Worm (Caenorhabditis elegans) whole organism, L4 larva: ENCODE results near the gene prp-6.
A peak's percentile ranks its signal among the peaks of the same experiment; 100 is the strongest.
"Not testable (repeated sequence)": the region's sequence is repeated elsewhere in the genome, so short reads cannot be mapped to it uniquely, and the experiment has no call there.

Experiments
- F49E8.2 ChIP-seq: sonication (generic microtip); optimal IDR thresholded peaks from 2 replicates; lab custom pipeline; 2016; ENCODE audit warnings: missing compliant biosample characterization, mild to moderate bottlenecking, missing genetic modification characterization, borderline replicate concordance
- aha-1 ChIP-seq: fragments of 150-350 bp; peaks from one replicate; lab custom pipeline; 2014; ENCODE audit warnings: missing biosample characterization, missing genetic modification characterization
- aly-2 ChIP-seq: sonication (generic microtip); optimal IDR thresholded peaks from 2 replicates; lab custom pipeline; 2018; ENCODE audit warnings: missing biosample characterization, missing genetic modification characterization
- ama-1 ChIP-seq: fragments of 150-350 bp; optimal IDR thresholded peaks from 2 replicates; lab custom pipeline; 2014; ENCODE audit warnings: inconsistent platforms, mixed read lengths
- arid-1 ChIP-seq: fragments of 200-800 bp; sonication (Bioruptor generic); conservative IDR thresholded peaks from 2 replicates; pipeline ENCODE4 v1.3.6; 2022; ENCODE audit warnings: missing genetic modification reagents, missing genetic modification characterization, missing compliant biosample characterization
- ceh-44 ChIP-seq: fragments of 200-800 bp; sonication (Bioruptor generic); IDR thresholded peaks from 2 replicates; pipeline ENCODE4 v1.3.6; 2022; ENCODE audit warnings: missing genetic modification reagents, missing genetic modification characterization, missing compliant biosample characterization
- dmd-8 ChIP-seq: fragments of 200-800 bp; sonication (Bioruptor generic); IDR thresholded peaks from 2 replicates; pipeline ENCODE4 v1.3.6; 2022; ENCODE audit warnings: missing genetic modification characterization, missing compliant biosample characterization
- dpl-1 ChIP-seq: fragments of 150-350 bp; optimal IDR thresholded peaks from 2 replicates; lab custom pipeline; 2014; ENCODE audit warnings: missing biosample characterization, missing genetic modification reagents, missing genetic modification characterization
- duxl-1 ChIP-seq: sonication (generic microtip); optimal IDR thresholded peaks from 2 replicates; lab custom pipeline; 2016; ENCODE audit warnings: mild to moderate bottlenecking, missing genetic modification characterization, moderate library complexity, missing compliant biosample characterization; ENCODE audit not compliant: poor library complexity
- egl-27 ChIP-seq: sonication (generic microtip); optimal IDR thresholded peaks from 3 replicates; lab custom pipeline; 2017; ENCODE audit warnings: missing biosample characterization, missing genetic modification reagents, missing genetic modification characterization
- egl-43 ChIP-seq: fragments of 200-800 bp; sonication (Bioruptor generic); IDR thresholded peaks from 2 replicates; pipeline ENCODE4 v1.3.6; 2022; ENCODE audit warnings: missing genetic modification reagents, missing genetic modification characterization, missing compliant biosample characterization
- hlh-11 ChIP-seq: fragments of 200-800 bp; sonication (Bioruptor generic); optimal IDR thresholded peaks from 2 replicates; lab custom pipeline; 2018; ENCODE audit warnings: mild to moderate bottlenecking, missing genetic modification characterization, missing compliant biosample characterization
- hlh-30 ChIP-seq: sonication (generic microtip); optimal IDR thresholded peaks from 2 replicates; lab custom pipeline; 2017; ENCODE audit warnings: antibody characterized with exemption, mild to moderate bottlenecking, missing genetic modification characterization, missing compliant biosample characterization; ENCODE audit not compliant: insufficient read depth
- hmg-1.1 ChIP-seq: fragments of 200-800 bp; sonication (Bioruptor generic); IDR thresholded peaks from 2 replicates; pipeline ENCODE4 v1.3.6; 2022; ENCODE audit warnings: missing genetic modification reagents, missing genetic modification characterization, missing compliant biosample characterization
- jun-1 ChIP-seq: fragments of 150-350 bp; optimal IDR thresholded peaks from 2 replicates; lab custom pipeline; 2014; ENCODE audit warnings: missing biosample characterization, missing genetic modification reagents, missing genetic modification characterization
- lim-7 ChIP-seq: fragments of 200-800 bp; sonication (Bioruptor generic); IDR thresholded peaks from 2 replicates; pipeline ENCODE4 v1.3.6; 2022; ENCODE audit warnings: missing genetic modification characterization, missing compliant biosample characterization
- lin-1 ChIP-seq: fragments of 200-800 bp; sonication (Bioruptor generic); IDR thresholded peaks from 2 replicates; pipeline ENCODE4 v1.3.6; 2022; ENCODE audit warnings: missing genetic modification reagents, missing genetic modification characterization, missing compliant biosample characterization
- lin-15B ChIP-seq: fragments of 150-350 bp; sonication (generic microtip); optimal IDR thresholded peaks from 3 replicates; lab custom pipeline; 2014; ENCODE audit warnings: missing biosample characterization, missing genetic modification characterization
- lsy-2 ChIP-seq, 2 experiments: fragments of 150-350 bp in 1 of 2; sonication (generic microtip) in 1 of 2; optimal IDR thresholded peaks; 2 replicates each; lab custom pipeline; 2014 to 2017; ENCODE audit warnings: missing biosample characterization in 2 of 2, missing genetic modification characterization in 2 of 2
- mep-1 ChIP-seq: fragments of 150-350 bp; sonication (generic microtip); optimal IDR thresholded peaks from 3 replicates; lab custom pipeline; 2014; ENCODE audit warnings: missing biosample characterization, missing genetic modification characterization
- mxl-2 ChIP-seq: fragments of 200-800 bp; sonication (Bioruptor generic); conservative IDR thresholded peaks from 2 replicates; pipeline ENCODE4 v1.3.6; 2022; ENCODE audit warnings: missing genetic modification reagents, missing genetic modification characterization, missing compliant biosample characterization
- mxl-3 ChIP-seq: fragments of 200-800 bp; sonication (Bioruptor generic); optimal IDR thresholded peaks from 2 replicates; lab custom pipeline; 2018; ENCODE audit warnings: mild to moderate bottlenecking, missing genetic modification characterization, missing compliant biosample characterization
- nhr-102 ChIP-seq: sonication (generic microtip); optimal IDR thresholded peaks from 2 replicates; lab custom pipeline; 2016; ENCODE audit warnings: mild to moderate bottlenecking, missing genetic modification characterization, moderate library complexity, missing compliant biosample characterization
- nhr-11 ChIP-seq: fragments of 150-350 bp; optimal IDR thresholded peaks from 2 replicates; lab custom pipeline; 2014; ENCODE audit warnings: missing biosample characterization, missing genetic modification characterization
- nhr-111 ChIP-seq: fragments of 200-800 bp; sonication (Bioruptor generic); optimal IDR thresholded peaks from 2 replicates; lab custom pipeline; 2018; ENCODE audit warnings: mild to moderate bottlenecking, missing genetic modification characterization, missing compliant biosample characterization
- nhr-25 ChIP-seq: sonication (generic microtip); optimal IDR thresholded peaks from 2 replicates; lab custom pipeline; 2017; ENCODE audit warnings: missing genetic modification characterization, mild to moderate bottlenecking, missing compliant biosample characterization, antibody characterized with exemption, moderate library complexity, borderline replicate concordance; ENCODE audit not compliant: insufficient read depth
- nhr-48 ChIP-seq: sonication (generic microtip); optimal IDR thresholded peaks from 2 replicates; lab custom pipeline; 2016; ENCODE audit warnings: mild to moderate bottlenecking, missing genetic modification characterization, missing compliant biosample characterization
- php-3 ChIP-seq: fragments of 200-800 bp; sonication (Bioruptor generic); IDR thresholded peaks from 2 replicates; pipeline ENCODE4 v1.3.6; 2022; ENCODE audit warnings: missing genetic modification reagents, missing genetic modification characterization, missing compliant biosample characterization
- pqm-1 ChIP-seq: sonication (generic microtip); optimal IDR thresholded peaks from 2 replicates; lab custom pipeline; 2017; ENCODE audit warnings: missing biosample characterization, missing genetic modification characterization
- rbr-2 ChIP-seq: sonication (generic microtip); optimal IDR thresholded peaks from 2 replicates; lab custom pipeline; 2016; ENCODE audit warnings: missing genotype, missing genetic modification characterization, missing compliant biosample characterization
- set-16 ChIP-seq: fragments of 200-800 bp; sonication (Bioruptor generic); IDR thresholded peaks from 2 replicates; pipeline ENCODE4 v1.3.6; 2022; ENCODE audit warnings: missing genetic modification reagents, missing genetic modification characterization, missing compliant biosample characterization
- snpc-1.2 ChIP-seq: fragments of 200-800 bp; sonication (Bioruptor generic); IDR thresholded peaks from 2 replicates; pipeline ENCODE4 v1.3.6; 2022; ENCODE audit warnings: missing genetic modification reagents, missing genetic modification characterization, missing compliant biosample characterization
- snpc-4 ChIP-seq: fragments of 150-350 bp; optimal IDR thresholded peaks from 2 replicates; lab custom pipeline; 2014; ENCODE audit warnings: missing biosample characterization, missing genetic modification characterization
- spr-1 ChIP-seq: sonication (generic microtip); optimal IDR thresholded peaks from 2 replicates; lab custom pipeline; 2016; ENCODE audit warnings: mild to moderate bottlenecking, missing genetic modification characterization, missing compliant biosample characterization
- tag-97 ChIP-seq: fragments of 200-800 bp; sonication (Bioruptor generic); IDR thresholded peaks from 2 replicates; pipeline ENCODE4 v1.3.6; 2022; ENCODE audit warnings: missing genetic modification characterization, missing compliant biosample characterization
- tra-1 ChIP-seq: fragments of 200-800 bp; sonication (Bioruptor generic); IDR thresholded peaks from 2 replicates; pipeline ENCODE4 v1.3.6; 2022; ENCODE audit warnings: missing genetic modification reagents, missing genetic modification characterization, missing compliant biosample characterization
- unc-39 ChIP-seq: sonication (generic microtip); optimal IDR thresholded peaks from 2 replicates; lab custom pipeline; 2017; ENCODE audit warnings: missing biosample characterization, missing genetic modification characterization
- ztf-7 ChIP-seq: fragments of 150-350 bp; optimal IDR thresholded peaks from 2 replicates; lab custom pipeline; 2014; ENCODE audit warnings: missing biosample characterization, missing genetic modification characterization

Gene prp-6

DNA sequence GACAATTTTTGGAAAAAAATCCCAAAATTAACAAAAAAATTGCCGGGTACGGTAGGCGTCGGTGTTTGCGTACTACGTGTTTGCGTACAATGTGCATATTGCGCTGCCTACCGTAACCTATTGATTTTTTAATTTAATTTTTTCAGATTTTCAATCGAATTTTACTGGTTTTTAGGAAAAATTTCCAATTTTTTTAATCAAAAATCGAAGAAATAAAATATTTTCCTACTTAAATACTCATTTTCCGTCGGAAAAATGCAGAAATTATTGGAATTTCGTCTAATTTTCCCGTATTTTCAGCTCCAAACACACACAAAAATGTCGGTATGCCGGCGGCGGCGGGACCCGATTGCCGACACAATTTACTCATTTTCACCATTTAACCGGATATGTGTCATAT is 36.3 kb upstream of the prp-6 start, which contains the start of gene Y59A8B.21:
TSS of gene Y59A8B.21 (plus strand) at position 301 of the 400 bp plus-strand sequence.
- TF ChIP-seq lsy-2 (tag; optimal IDR thresholded peaks at IDR 0.05; lab: Kevin White, UChicago), result peak in 1 of 2 experiments; percentile 15
- no peak for TF ChIP-seq dmd-8 (GFP tag; lab: Robert Waterston, UW)
- TF ChIP-seq dpl-1 (GFP tag; lab: Kevin White, UChicago), result no peak
- no peak for TF ChIP-seq nhr-111 (GFP tag; lab: Kevin White, UChicago)
- TF ChIP-seq nhr-25 (tag; lab: Kevin White, UChicago), result no peak
- no peak for TF ChIP-seq nhr-11 (tag; lab: Kevin White, UChicago)
- TF ChIP-seq snpc-4, result no peak
- no peak for TF ChIP-seq snpc-1.2 (GFP tag; lab: Robert Waterston, UW)
- no peak for TF ChIP-seq pqm-1

DNA sequence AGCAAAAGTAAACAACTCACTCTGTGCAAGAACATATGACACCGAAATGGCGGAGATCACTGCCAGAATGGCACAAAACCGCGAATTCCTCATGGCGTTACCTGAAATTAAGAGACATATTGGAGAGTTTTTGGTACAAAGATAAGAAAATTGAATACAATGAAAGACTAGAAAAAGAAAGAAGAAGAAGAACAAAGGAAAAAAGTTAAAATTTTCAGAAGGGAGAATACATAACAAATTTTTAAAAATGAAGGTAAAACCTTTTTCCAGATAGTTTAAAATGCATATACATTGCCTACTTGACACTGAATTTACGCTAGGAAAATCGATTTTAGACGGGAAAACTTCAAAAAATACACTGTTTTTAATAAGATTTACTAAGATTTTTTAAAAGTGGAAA is 21.0 kb upstream of the prp-6 start, which contains the start of gene lon-8:
TSS of gene lon-8 (minus strand) at position 101 of the 400 bp plus-strand sequence.
- TF ChIP-seq rbr-2 (tag; lab: Kevin White, UChicago), result no peak
- no peak for TF ChIP-seq ztf-7 (tag; lab: Kevin White, UChicago)
- TF ChIP-seq mxl-2 (GFP tag; lab: Robert Waterston, UW), result no peak
- TF ChIP-seq mxl-3 (GFP tag; lab: Kevin White, UChicago), result no peak
- TF ChIP-seq set-16 (GFP tag; lab: Robert Waterston, UW), result no peak
- TF ChIP-seq egl-27 (tag; lab: Kevin White, UChicago), result no peak
- no peak for TF ChIP-seq lin-15B (tag; lab: Kevin White, UChicago)
- TF ChIP-seq nhr-102, result no peak
- no peak for TF ChIP-seq egl-43 (GFP tag; lab: Robert Waterston, UW)

DNA sequence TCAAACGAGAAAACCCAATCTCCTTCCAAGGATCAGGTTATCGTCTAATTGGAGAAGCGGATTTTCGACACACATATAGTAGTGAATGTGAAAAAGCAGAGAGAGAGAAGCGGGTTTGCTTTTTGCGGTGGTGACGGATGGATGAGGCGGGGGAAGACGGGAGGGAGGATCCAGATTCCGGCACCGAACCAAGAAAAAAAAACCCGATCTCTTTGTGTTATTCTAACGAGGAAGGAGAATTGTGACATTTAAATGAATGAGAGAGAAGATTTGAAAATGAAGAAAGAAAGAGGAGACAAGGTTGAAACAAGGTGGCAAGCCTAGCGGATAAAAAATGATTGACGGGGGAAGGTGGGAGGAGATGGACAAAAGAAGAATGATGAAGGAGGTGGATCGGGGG is 18.4 kb upstream of the prp-6 start:
- TF ChIP-seq arid-1 (GFP tag; lab: Robert Waterston, UW), result no peak
- no peak for TF ChIP-seq unc-39 (tag; lab: Kevin White, UChicago)
- TF ChIP-seq F49E8.2 (tag; lab: Kevin White, UChicago), result no peak
- TF ChIP-seq aha-1 (tag; lab: Kevin White, UChicago), result no peak
- no peak for TF ChIP-seq ztf-7 (tag; lab: Kevin White, UChicago)
- peak; percentile 26 for TF ChIP-seq nhr-48 (tag; lab: Kevin White, UChicago)
- TF ChIP-seq jun-1 (tag; lab: Kevin White, UChicago), result no peak
- no peak for TF ChIP-seq hlh-30 (tag; lab: Kevin White, UChicago)
- TF ChIP-seq ceh-44 (GFP tag; lab: Robert Waterston, UW), result no peak
- TF ChIP-seq tra-1 (GFP tag; lab: Robert Waterston, UW), result no peak
- no peak for TF ChIP-seq ama-1 (lab: Kevin White, UChicago)
- no peak for TF ChIP-seq spr-1 (tag; lab: Kevin White, UChicago)
- no peak for TF ChIP-seq lim-7 (GFP tag; lab: Robert Waterston, UW)
- TF ChIP-seq hlh-11 (tag; lab: Kevin White, UChicago), result peak; percentile 28

DNA sequence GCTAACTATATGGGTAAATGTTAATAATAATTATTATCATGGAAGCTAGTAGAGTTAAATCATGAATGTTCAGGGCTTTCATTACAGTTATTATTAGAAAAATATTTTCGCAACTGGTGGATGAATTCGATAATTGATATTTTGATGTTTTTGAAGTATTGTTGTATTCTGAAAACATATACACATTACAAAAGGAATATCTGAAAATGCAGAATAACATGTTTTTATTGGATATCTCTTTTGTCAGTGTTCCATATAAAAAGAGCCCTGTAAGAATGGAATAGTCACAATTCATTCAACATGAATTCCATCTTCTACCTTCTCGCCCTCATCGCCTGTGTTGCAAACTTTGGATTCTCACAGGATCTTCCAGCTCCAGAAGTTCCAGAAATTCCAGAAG is 15.3 kb upstream of the prp-6 start, which contains the start of gene Y59A8B.19:
TSS of gene Y59A8B.19 (plus strand) at position 301 of the 400 bp plus-strand sequence.
- not testable (repeated sequence) for TF ChIP-seq lin-1 (GFP tag; lab: Robert Waterston, UW); tag-97 (GFP tag; lab: Robert Waterston, UW); mep-1

DNA sequence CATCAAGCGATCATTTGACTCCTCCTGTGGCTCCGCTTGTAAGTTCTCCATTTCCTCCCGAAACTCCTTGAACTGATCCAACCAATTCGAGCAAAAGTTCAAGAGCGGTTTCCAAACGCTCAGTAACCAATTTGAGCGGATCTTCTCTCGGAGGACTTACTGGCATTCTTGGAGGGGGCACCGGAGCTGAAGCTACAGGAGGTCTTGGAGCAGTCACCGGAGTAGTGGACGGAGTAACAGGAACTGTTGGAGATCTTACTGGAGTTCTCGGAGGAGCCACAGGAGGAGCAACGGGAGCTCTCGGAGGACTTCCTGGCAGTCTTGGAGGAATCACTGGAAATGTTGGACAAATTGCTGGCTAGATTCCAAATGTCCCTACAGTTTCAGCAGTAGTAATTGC is 13.6 kb upstream of the prp-6 start:
- TF ChIP-seq lin-1 (GFP tag; lab: Robert Waterston, UW), result no peak
- peak; percentile 60 for TF ChIP-seq set-16 (GFP tag; lab: Robert Waterston, UW)
- TF ChIP-seq duxl-1, result no peak
- TF ChIP-seq aly-2, result no peak
- no peak for TF ChIP-seq hmg-1.1 (GFP tag; lab: Robert Waterston, UW)
- no peak for TF ChIP-seq php-3 (GFP tag; lab: Robert Waterston, UW)
